Worm (Caenorhabditis elegans): ENCODE data around the gene srh-104.

DNA sequence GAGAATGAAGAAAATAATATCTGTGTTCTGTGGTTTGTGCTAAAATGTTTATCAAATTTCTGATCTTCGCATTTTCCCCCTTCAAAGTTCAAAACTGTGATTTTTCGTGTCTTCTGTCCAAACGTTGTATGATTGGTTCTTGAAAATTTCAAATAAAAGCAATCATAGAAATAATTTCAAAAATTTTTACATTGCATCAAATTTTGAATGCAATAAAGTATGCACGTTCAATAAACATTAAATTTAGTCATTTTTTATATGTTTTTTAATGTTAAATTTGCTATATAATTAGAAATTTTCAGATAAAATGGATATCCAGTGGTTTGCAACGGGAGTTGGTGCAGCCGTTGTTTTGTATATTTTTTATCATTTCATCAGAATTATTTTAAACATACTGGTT is 20.0 kb downstream of the srh-104 start, which contains the start of gene stdh-2:
- TF ChIP-seq ztf-11 (tag; optimal IDR thresholded peaks at IDR 0.05) (no peak), ceh-62 (tag; optimal IDR thresholded peaks at IDR 0.05) (no peak), madf-5 (GFP tag; IDR thresholded peaks at IDR 0.05) (no peak), nhr-76 (tag; optimal IDR thresholded peaks at IDR 0.05) (no peak), nhr-28 (tag; optimal IDR thresholded peaks at IDR 0.05) (peak; percentile 54), nhr-237 (tag; optimal IDR thresholded peaks at IDR 0.05) (no peak), ama-1 (optimal IDR thresholded peaks at IDR 0.05) (no peak), unc-62 (GFP tag; optimal IDR thresholded peaks at IDR 0.05 in 1 of 2) (no peak), unc-62 (tag; optimal IDR thresholded peaks at IDR 0.05) (no peak)

Measured in whole organism, L4 larva.